Worm (Caenorhabditis elegans): ENCODE results near the gene hum-8.
A peak's percentile ranks its signal among the peaks of the same experiment; 100 is the strongest.
"Not testable (repeated sequence)": the region's sequence is repeated elsewhere in the genome, so short reads cannot be mapped to it uniquely, and the experiment has no call there.

The hum-8 gene

DNA sequence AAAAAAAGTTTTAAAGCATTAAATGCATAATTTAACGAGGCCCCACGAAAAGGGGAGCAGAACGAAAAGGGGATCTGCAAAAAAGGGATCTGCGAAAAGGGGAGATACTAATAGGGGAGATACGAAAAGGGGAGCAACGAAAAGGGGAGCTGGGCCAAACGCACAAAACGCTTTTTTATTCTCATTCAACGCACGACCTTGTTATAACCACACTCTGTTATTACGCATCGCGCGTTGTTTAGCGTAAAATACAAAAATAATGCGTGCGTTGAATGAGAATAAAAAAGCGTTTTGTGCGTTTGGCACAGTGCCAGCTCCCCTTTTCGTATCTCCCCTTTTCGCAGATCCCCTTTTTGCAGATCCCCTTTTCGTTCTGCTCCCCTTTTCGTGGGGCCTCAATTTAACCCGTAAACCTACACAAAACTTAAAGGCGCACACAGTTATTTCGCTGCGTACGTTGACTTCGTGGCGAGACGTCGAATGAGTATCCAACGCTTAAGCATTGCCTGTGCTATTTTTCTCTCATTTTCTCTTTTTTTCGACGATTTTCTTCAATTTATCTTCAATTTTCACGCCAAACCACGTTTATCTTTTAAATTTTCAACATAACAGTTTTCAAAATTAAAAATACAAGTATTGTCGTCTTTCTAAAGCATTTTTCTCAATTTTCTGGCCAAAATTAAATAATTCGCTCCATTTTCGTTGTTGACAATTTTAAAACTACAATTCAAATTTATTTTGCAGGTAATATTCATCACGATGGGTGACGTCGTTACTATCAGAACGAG, 55.0 kb downstream of the hum-8 start, which contains the start of gene rps-24:
TSS of gene rps-24 (plus strand) at position 738 of the 788 bp plus-strand sequence.
- TF ChIP-seq arid-1 (GFP tag; conservative IDR thresholded peaks at IDR 0.05) = peak; percentile 97
- TF ChIP-seq F49E8.2 (tag; optimal IDR thresholded peaks at IDR 0.05; ENCODE audit: borderline replicate concordance) = peak; percentile 74
- peak; percentile 97 for TF ChIP-seq unc-130 (GFP tag; optimal IDR thresholded peaks at IDR 0.05)
- TF ChIP-seq egl-43 (GFP tag; IDR thresholded peaks at IDR 0.05) = peak; percentile 92
- peak; percentile 81; the same call in 1 of the 2 replicates for TF ChIP-seq lin-1 (GFP tag; IDR thresholded peaks at IDR 0.05)
- TF ChIP-seq daf-19 (GFP tag; conservative IDR thresholded peaks at IDR 0.05) = peak; percentile 52; the same call in 1 of the 2 replicates
- peak; percentile 67 for TF ChIP-seq mxl-3 (GFP tag; optimal IDR thresholded peaks at IDR 0.05)
- peak; percentile 5 for TF ChIP-seq pqm-1 (tag; optimal IDR thresholded peaks at IDR 0.05)
- TF ChIP-seq hlh-11 (tag; optimal IDR thresholded peaks at IDR 0.05) = peak; percentile 86
- TF ChIP-seq lin-13 (GFP tag; optimal IDR thresholded peaks at IDR 0.05) = peak; percentile 93
- TF ChIP-seq dmd-9 (GFP tag; IDR thresholded peaks at IDR 0.05) = peak; percentile 96
- TF ChIP-seq lim-7 (GFP tag; IDR thresholded peaks at IDR 0.05) = peak; percentile 81
- TF ChIP-seq snpc-1.2 (GFP tag; IDR thresholded peaks at IDR 0.05) = peak; percentile 88
- TF ChIP-seq madf-9 (GFP tag; conservative IDR thresholded peaks at IDR 0.05) = peak; percentile 95
- peak; percentile 79 for TF ChIP-seq hlh-30 (tag; optimal IDR thresholded peaks at IDR 0.05; ENCODE audit: insufficient read depth)
- peak; percentile 88 to 94 for TF ChIP-seq lsy-2 (tag; optimal IDR thresholded peaks at IDR 0.05)
- peak; percentile 95 for TF ChIP-seq dmd-6 (GFP tag; IDR thresholded peaks at IDR 0.05)
- TF ChIP-seq ceh-44 (GFP tag; IDR thresholded peaks at IDR 0.05) = peak; percentile 99
- peak; percentile 75 for TF ChIP-seq dve-1 (tag; optimal IDR thresholded peaks at IDR 0.05; ENCODE audit: insufficient read depth)
- TF ChIP-seq nhr-102 (tag; optimal IDR thresholded peaks at IDR 0.05) = peak; percentile 63
- peak; percentile 17 for TF ChIP-seq nhr-10 (tag; optimal IDR thresholded peaks at IDR 0.05)
- peak; percentile 94 for TF ChIP-seq rbr-2 (tag; optimal IDR thresholded peaks at IDR 0.05)
- TF ChIP-seq Y75B8A.6 (GFP tag; IDR thresholded peaks at IDR 0.05) = peak; percentile 92
- peak; percentile 80 for TF ChIP-seq aha-1 (tag)
- TF ChIP-seq nhr-41 (GFP tag; IDR thresholded peaks at IDR 0.05) = peak; percentile 60
- TF ChIP-seq nhr-25 (tag; optimal IDR thresholded peaks at IDR 0.05; ENCODE audit: borderline replicate concordance, insufficient read depth) = peak; percentile 63
- TF ChIP-seq lin-38 (GFP tag; IDR thresholded peaks at IDR 0.05) = peak; percentile 93
- TF ChIP-seq T20F7.1 (GFP tag; optimal IDR thresholded peaks at IDR 0.05) = peak; percentile 88
- TF ChIP-seq unc-62 (GFP tag; optimal IDR thresholded peaks at IDR 0.05 in 1 of 2) = peak in 1 of 2 experiments; percentile 94
- TF ChIP-seq unc-62 (tag; optimal IDR thresholded peaks at IDR 0.05) = not testable (repeated sequence)
- TF ChIP-seq ZK546.5 (tag; optimal IDR thresholded peaks at IDR 0.05) = peak in 1 of 2 experiments; percentile 45
- 0 out of 2 replicates have a peak, but pooled peaks have one; percentile 55 for TF ChIP-seq Y105C5A.15 (GFP tag; IDR thresholded peaks at IDR 0.05)
- peak; percentile 59 for TF ChIP-seq dpl-1 (GFP tag; optimal IDR thresholded peaks at IDR 0.05)
- peak; percentile 72; the same call in 1 of the 2 replicates for TF ChIP-seq php-3 (GFP tag; IDR thresholded peaks at IDR 0.05)
- peak; percentile 45 for TF ChIP-seq lin-15B (tag; optimal IDR thresholded peaks at IDR 0.05)
- TF ChIP-seq daf-8 (GFP tag; IDR thresholded peaks at IDR 0.05) = 0 out of 2 replicates have a peak, but pooled peaks have one; percentile 60
- peak; percentile 96 for TF ChIP-seq tra-1 (GFP tag; IDR thresholded peaks at IDR 0.05)
- TF ChIP-seq fkh-10 (GFP tag; optimal IDR thresholded peaks at IDR 0.05) = peak; percentile 71
- 0 out of 2 replicates have a peak, but pooled peaks have one; percentile 13 for TF ChIP-seq mxl-2 (GFP tag; conservative IDR thresholded peaks at IDR 0.05)
- TF ChIP-seq vab-7 (GFP tag; IDR thresholded peaks at IDR 0.05) = peak; percentile 99
- TF ChIP-seq ZK337.2 (GFP tag; IDR thresholded peaks at IDR 0.05) = peak; percentile 97
- TF ChIP-seq D1046.2 (GFP tag; IDR thresholded peaks at IDR 0.05) = peak; percentile 93
- TF ChIP-seq duxl-1 (tag; optimal IDR thresholded peaks at IDR 0.05; ENCODE audit: poor library complexity) = peak; percentile 57
- TF ChIP-seq mep-1 (tag; optimal IDR thresholded peaks at IDR 0.05) = peak; percentile 94
- TF ChIP-seq dmd-8 (GFP tag; IDR thresholded peaks at IDR 0.05) = peak; percentile 71; the same call in 1 of the 2 replicates
- TF ChIP-seq jun-1 (tag; optimal IDR thresholded peaks at IDR 0.05) = peak; percentile 7
- TF ChIP-seq nhr-28 (tag; optimal IDR thresholded peaks at IDR 0.05) = peak; percentile 63
- TF ChIP-seq madf-5 (GFP tag; IDR thresholded peaks at IDR 0.05) = peak; percentile 71 to 93; a peak in 3 of 4 replicates
